Fruit fly (Drosophila melanogaster): ENCODE results near the gene pan.

DNA sequence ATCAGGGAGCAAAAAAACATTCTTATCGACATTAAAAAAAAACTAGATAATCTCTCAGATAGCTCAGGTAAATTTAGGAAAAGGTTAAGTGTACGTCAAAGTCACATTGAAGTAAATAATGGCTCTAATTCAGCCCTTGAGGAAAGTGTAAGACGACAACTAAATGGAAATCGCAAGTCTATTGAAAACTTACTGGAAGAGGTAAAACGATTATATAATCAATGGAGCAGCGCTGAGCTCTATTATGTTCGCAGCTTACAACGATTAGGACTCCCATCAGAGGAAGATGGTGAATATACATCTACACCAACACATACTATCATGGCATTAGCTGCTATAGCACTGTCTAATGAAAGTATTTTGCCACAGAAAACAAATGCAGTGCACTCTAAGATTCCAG is 22.9 kb downstream of the pan start:
- TF ChIP-seq CG8478 (optimal IDR thresholded peaks at IDR 0.05) (no peak), EcR (GFP tag; optimal IDR thresholded peaks at IDR 0.05) (no peak), pan (optimal IDR thresholded peaks at IDR 0.05) (no peak), usp (GFP tag; optimal IDR thresholded peaks at IDR 0.05) (no peak)
